Worm (Caenorhabditis elegans) whole organism, mixed stage, embryonic: ENCODE data around the gene W08G11.3.
A peak's percentile ranks its signal among the peaks of the same experiment; 100 is the strongest.

Experiments used
- M03D4.4 ChIP-seq: sonication (generic microtip); optimal IDR thresholded peaks from 2 replicates; lab custom pipeline; 2017; ENCODE audit warnings: mild to moderate bottlenecking, missing genetic modification characterization, missing compliant biosample characterization
- bed-3 ChIP-seq: fragments of 200-800 bp; sonication (Bioruptor generic); optimal IDR thresholded peaks from 3 replicates; lab custom pipeline; 2018; ENCODE audit warnings: mild to moderate bottlenecking, missing genetic modification characterization, moderate library complexity, missing compliant biosample characterization
- blmp-1 ChIP-seq: fragments of 150-350 bp; optimal IDR thresholded peaks from 2 replicates; lab custom pipeline; 2014; ENCODE audit warnings: missing biosample characterization, missing genetic modification characterization
- ceh-39 ChIP-seq: fragments of 150-350 bp; optimal IDR thresholded peaks from 2 replicates; lab custom pipeline; 2014; ENCODE audit warnings: missing biosample characterization, missing genetic modification characterization
- ceh-43 ChIP-seq: fragments of 200-800 bp; sonication (Bioruptor generic); optimal IDR thresholded peaks from 2 replicates; lab custom pipeline; 2018; ENCODE audit warnings: mild to moderate bottlenecking, missing genetic modification characterization, moderate library complexity, missing compliant biosample characterization
- ceh-83 ChIP-seq: fragments of 200-800 bp; sonication (Bioruptor generic); optimal IDR thresholded peaks from 2 replicates; lab custom pipeline; 2018; ENCODE audit warnings: mild to moderate bottlenecking, missing genetic modification characterization, missing compliant biosample characterization
- ces-1 ChIP-seq: fragments of 150-350 bp; optimal IDR thresholded peaks from 2 replicates; lab custom pipeline; 2014; ENCODE audit warnings: missing biosample characterization, missing genetic modification reagents, missing genetic modification characterization
- drap-1 ChIP-seq: fragments of 200-800 bp; sonication (Bioruptor generic); optimal IDR thresholded peaks from 3 replicates; lab custom pipeline; 2018; ENCODE audit warnings: mild to moderate bottlenecking, missing genetic modification characterization, missing compliant biosample characterization
- elt-1 ChIP-seq: sonication (generic microtip); optimal IDR thresholded peaks from 2 replicates; lab custom pipeline; 2017; ENCODE audit warnings: missing genetic modification characterization, mild to moderate bottlenecking, missing compliant biosample characterization, antibody characterized with exemption, moderate library complexity, borderline replicate concordance; ENCODE audit not compliant: insufficient read depth
- elt-3 ChIP-seq: fragments of 150-350 bp; optimal IDR thresholded peaks from 2 replicates; lab custom pipeline; 2014; ENCODE audit warnings: missing biosample characterization, missing genetic modification characterization
- flh-1 ChIP-seq: fragments of 200-800 bp; sonication (Bioruptor generic); optimal IDR thresholded peaks from 2 replicates; lab custom pipeline; 2018; ENCODE audit warnings: mild to moderate bottlenecking, missing genetic modification characterization, moderate library complexity, missing compliant biosample characterization
- ham-2 ChIP-seq: fragments of 200-800 bp; sonication (Bioruptor generic); optimal IDR thresholded peaks from 2 replicates; lab custom pipeline; 2018; ENCODE audit warnings: mild to moderate bottlenecking, missing genetic modification characterization, missing compliant biosample characterization
- hlh-1 ChIP-seq: fragments of 150-350 bp; optimal IDR thresholded peaks from 2 replicates; lab custom pipeline; 2014; ENCODE audit warnings: missing biosample characterization, missing genetic modification reagents, missing genetic modification characterization
- lin-13 ChIP-seq: fragments of 150-350 bp; optimal IDR thresholded peaks from 2 replicates; lab custom pipeline; 2014; ENCODE audit warnings: missing biosample characterization, missing genetic modification characterization
- lin-32 ChIP-seq: fragments of 200-800 bp; sonication (Bioruptor generic); optimal IDR thresholded peaks from 2 replicates; lab custom pipeline; 2018; ENCODE audit warnings: mild to moderate bottlenecking, missing genetic modification characterization, missing compliant biosample characterization
- lsy-2 ChIP-seq: fragments of 150-350 bp; optimal IDR thresholded peaks from 2 replicates; lab custom pipeline; 2014; ENCODE audit warnings: missing biosample characterization, missing genetic modification characterization
- mab-5 ChIP-seq: fragments of 150-350 bp; optimal IDR thresholded peaks from 2 replicates; lab custom pipeline; 2014; ENCODE audit warnings: missing biosample characterization, missing genetic modification characterization
- mep-1 ChIP-seq: fragments of 150-350 bp; optimal IDR thresholded peaks from 2 replicates; lab custom pipeline; 2017; ENCODE audit warnings: missing biosample characterization, missing genetic modification reagents, missing genetic modification characterization, inconsistent platforms
- mls-2 ChIP-seq: sonication (generic microtip); optimal IDR thresholded peaks from 2 replicates; lab custom pipeline; 2016; ENCODE audit warnings: mild to moderate bottlenecking, missing genetic modification characterization, moderate library complexity, missing compliant biosample characterization
- nhr-12 ChIP-seq: fragments of 150-350 bp; optimal IDR thresholded peaks from 2 replicates; lab custom pipeline; 2014; ENCODE audit warnings: missing biosample characterization, missing genetic modification characterization
- nhr-2 ChIP-seq: fragments of 150-350 bp; optimal IDR thresholded peaks from 2 replicates; lab custom pipeline; 2014; ENCODE audit warnings: missing biosample characterization, missing genetic modification characterization
- nhr-237 ChIP-seq: fragments of 150-350 bp; optimal IDR thresholded peaks from 2 replicates; lab custom pipeline; 2014; ENCODE audit warnings: missing biosample characterization, missing genetic modification characterization
- nhr-28 ChIP-seq: fragments of 150-350 bp; optimal IDR thresholded peaks from 2 replicates; lab custom pipeline; 2014; ENCODE audit warnings: missing biosample characterization, missing genetic modification characterization
- nhr-76 ChIP-seq: sonication (generic microtip); optimal IDR thresholded peaks from 2 replicates; lab custom pipeline; 2017; ENCODE audit warnings: missing biosample characterization, missing genetic modification characterization
- pha-4 ChIP-seq: fragments of 150-350 bp; optimal IDR thresholded peaks from 2 replicates; lab custom pipeline; 2018; ENCODE audit warnings: missing biosample characterization, missing genetic modification reagents, missing genetic modification characterization
- snpc-4 ChIP-seq: fragments of 150-350 bp; optimal IDR thresholded peaks from 2 replicates; lab custom pipeline; 2014; ENCODE audit warnings: missing biosample characterization, missing genetic modification characterization
- sptf-1 ChIP-seq: sonication (generic microtip); optimal IDR thresholded peaks from 2 replicates; lab custom pipeline; 2017; ENCODE audit warnings: mild to moderate bottlenecking, missing genetic modification characterization, moderate library complexity, missing compliant biosample characterization
- tbx-8 ChIP-seq: fragments of 200-800 bp; sonication (Bioruptor generic); optimal IDR thresholded peaks from 2 replicates; lab custom pipeline; 2018; ENCODE audit warnings: mild to moderate bottlenecking, missing genetic modification characterization, moderate library complexity, missing compliant biosample characterization
- unc-120 ChIP-seq: sonication (generic microtip); optimal IDR thresholded peaks from 2 replicates; lab custom pipeline; 2017; ENCODE audit warnings: missing genetic modification characterization, missing compliant biosample characterization; ENCODE audit not compliant: poor library complexity, severe bottlenecking
- unc-39 ChIP-seq: fragments of 150-350 bp; optimal IDR thresholded peaks from 2 replicates; lab custom pipeline; 2014; ENCODE audit warnings: missing biosample characterization, missing genetic modification characterization
- unc-62 ChIP-seq: fragments of 150-350 bp; optimal IDR thresholded peaks from 2 replicates; lab custom pipeline; 2014; ENCODE audit warnings: missing biosample characterization, missing genetic modification reagents, missing genetic modification characterization
- zip-8 ChIP-seq: fragments of 150-350 bp; optimal IDR thresholded peaks from 2 replicates; lab custom pipeline; 2014; ENCODE audit warnings: missing biosample characterization, missing genetic modification characterization

The W08G11.3 gene

DNA sequence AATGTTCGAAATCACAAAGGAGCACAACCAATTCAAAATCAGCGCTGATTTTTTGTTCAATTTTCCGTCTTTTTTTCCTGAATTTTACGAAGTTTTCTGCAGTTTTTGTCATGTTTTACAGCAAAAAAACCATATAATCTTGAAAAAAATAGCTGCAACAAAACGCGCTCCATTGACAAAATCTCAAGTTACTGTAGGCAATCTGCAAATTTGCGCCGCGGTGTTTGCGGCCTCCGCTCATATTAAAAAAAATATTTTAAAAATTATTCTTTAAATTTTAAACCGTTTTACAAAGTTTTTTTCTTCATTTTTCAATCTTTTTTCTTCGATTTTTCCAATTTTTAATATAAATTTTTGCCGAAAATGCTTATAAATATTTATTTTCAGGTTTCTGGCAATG is 37.9 kb downstream of the W08G11.3 start:
- no peak for TF ChIP-seq drap-1 (GFP tag; lab: Kevin White, UChicago)
- no peak for TF ChIP-seq ceh-43 (GFP tag; lab: Kevin White, UChicago)
- TF ChIP-seq M03D4.4 (tag; lab: Kevin White, UChicago), result no peak
- no peak for TF ChIP-seq pha-4 (tag; lab: Kevin White, UChicago)
- TF ChIP-seq ces-1, result no peak
- TF ChIP-seq ceh-83 (GFP tag; lab: Kevin White, UChicago), result no peak
- no peak for TF ChIP-seq flh-1 (GFP tag; lab: Kevin White, UChicago)
- TF ChIP-seq blmp-1, result no peak
- no peak for TF ChIP-seq nhr-2 (tag; lab: Kevin White, UChicago)
- TF ChIP-seq ceh-39, result no peak
- no peak for TF ChIP-seq snpc-4 (tag; lab: Kevin White, UChicago)

DNA sequence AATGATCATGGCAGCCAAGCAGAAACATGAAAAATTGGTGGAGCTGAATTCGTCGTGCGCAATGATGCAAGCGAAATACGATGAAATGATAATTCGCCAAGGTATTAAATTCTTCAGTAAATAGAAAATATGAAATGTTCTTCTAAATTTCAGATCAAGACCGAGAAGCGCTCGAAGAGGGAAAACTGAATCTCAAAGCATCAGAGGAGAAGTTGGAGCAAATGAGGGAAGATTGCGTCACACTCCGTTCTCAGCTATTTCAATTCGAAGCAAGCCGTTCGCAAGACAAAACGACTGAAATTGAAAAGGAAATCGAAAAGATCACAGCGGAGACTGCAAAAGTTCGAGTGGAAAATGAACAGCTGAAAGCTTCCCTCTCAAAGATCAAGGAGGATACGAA is 38.9 kb downstream of the W08G11.3 start:
- TF ChIP-seq zip-8 (tag; lab: Kevin White, UChicago), result peak; percentile 57
- TF ChIP-seq nhr-28 (tag; lab: Kevin White, UChicago), result no peak

DNA sequence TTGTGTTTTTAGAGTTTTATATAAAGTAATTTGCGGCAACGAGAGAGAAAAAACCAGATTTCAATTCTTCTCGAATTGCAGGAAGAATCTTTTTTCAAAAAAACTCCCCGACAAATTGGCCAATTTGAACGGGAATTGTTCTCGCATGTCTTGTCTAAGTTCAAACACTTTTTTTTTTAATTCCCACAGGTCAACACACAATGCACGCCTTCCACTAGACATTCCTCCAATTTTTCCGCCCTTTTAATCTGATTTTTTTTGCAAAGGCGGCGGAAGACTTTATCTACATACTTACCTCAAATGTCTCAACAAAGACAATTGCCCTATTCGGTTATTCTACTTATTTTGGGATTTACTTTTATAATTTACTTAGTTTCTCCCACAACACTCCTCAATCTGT is 40.2 kb downstream of the W08G11.3 start, which contains the start of gene F26D2.3:
TSS of gene F26D2.3 (plus strand) at position 301 of the 400 bp plus-strand sequence.
- TF ChIP-seq unc-120, result no peak
- TF ChIP-seq, all 35 proteins: peak for 0

DNA sequence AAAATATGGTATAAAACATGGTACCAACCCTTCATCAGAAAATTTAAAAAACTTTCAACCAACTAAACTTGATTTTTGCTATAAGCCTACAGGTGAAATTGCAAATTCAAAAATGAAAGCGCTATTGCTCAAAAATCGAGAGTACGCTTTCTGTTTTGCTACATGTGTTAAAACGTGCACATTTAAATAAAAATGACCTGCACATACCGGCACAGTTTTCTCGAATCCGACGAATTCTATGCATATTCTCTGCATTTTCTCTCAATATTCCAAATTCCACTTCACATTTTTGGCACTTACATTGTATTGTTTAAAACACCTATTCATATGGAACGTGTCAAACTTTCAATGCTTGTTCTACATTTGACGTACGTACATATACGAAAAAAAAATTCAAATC is 43.0 kb downstream of the W08G11.3 start, which contains the start of gene srh-145:
TSS of gene srh-145 (plus strand) at position 193 of the 400 bp plus-strand sequence.
- TF ChIP-seq elt-1 (tag; lab: Kevin White, UChicago) (no peak), elt-3 (tag; lab: Kevin White, UChicago) (no peak), lin-13 (tag; lab: Kevin White, UChicago) (no peak), ham-2 (GFP tag; lab: Kevin White, UChicago) (no peak), nhr-28 (tag; lab: Kevin White, UChicago) (no peak), pha-4 (tag; lab: Kevin White, UChicago) (no peak), zip-8 (tag; lab: Kevin White, UChicago) (no peak)
- TF ChIP-seq, all 35 proteins: peak for 0

DNA sequence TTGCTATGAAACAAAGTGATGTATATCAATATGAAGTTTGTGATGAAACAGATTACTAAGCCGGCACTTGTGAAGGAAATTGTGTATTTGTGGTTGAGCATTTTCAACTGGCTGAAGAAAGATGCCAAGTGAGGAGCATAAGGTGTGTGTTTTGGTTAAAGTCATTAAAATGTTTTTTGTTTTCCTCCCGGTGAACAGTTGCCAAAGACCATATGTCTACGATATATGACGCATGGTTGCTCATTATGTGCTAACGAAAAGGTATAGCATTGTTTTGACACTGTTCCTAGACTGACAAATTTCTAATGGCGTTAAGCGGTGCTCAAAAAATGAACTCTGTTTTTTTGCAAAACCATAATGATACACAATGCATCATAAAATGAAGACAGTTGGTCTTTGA is 49.5 kb downstream of the W08G11.3 start, which contains the start of gene str-55:
TSS of gene str-55 (minus strand) at position 101 of the 400 bp plus-strand sequence.
- TF ChIP-seq nhr-12 (tag; lab: Kevin White, UChicago) (no peak), mep-1 (tag; lab: Kevin White, UChicago) (no peak), ceh-83 (GFP tag; lab: Kevin White, UChicago) (no peak), unc-62 (no peak), ham-2 (GFP tag; lab: Kevin White, UChicago) (no peak), lin-32 (GFP tag; lab: Kevin White, UChicago) (no peak), mls-2 (no peak), nhr-76 (tag; lab: Kevin White, UChicago) (no peak), elt-1 (tag; lab: Kevin White, UChicago) (no peak), bed-3 (GFP tag; lab: Kevin White, UChicago) (no peak), nhr-28 (tag; lab: Kevin White, UChicago) (no peak), unc-120 (no peak), pha-4 (tag; lab: Kevin White, UChicago) (no peak), M03D4.4 (tag; lab: Kevin White, UChicago) (no peak), nhr-237 (tag; lab: Kevin White, UChicago) (no peak), zip-8 (tag; lab: Kevin White, UChicago) (no peak), unc-39 (no peak)

DNA sequence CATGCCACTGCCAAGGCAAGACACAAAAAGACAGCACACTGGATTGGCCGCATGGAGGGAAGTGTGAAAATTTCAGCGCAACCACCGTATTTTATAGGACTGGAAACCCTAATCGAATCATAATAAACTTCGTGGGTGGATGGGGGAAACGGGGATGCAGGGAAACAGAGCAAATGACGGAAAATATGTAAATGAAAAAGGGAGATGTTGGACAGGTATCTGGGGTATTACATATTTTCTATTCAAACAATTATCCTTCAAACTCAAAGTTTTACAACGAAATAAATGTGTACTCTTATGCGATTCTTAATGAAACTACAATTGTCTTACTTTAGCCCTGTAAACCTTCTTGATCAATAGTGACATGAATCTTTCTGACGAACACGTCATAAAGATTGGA is 52.3 kb downstream of the W08G11.3 start, which contains the start of gene F26D2.16:
TSS of gene F26D2.16 (minus strand) at position 101 of the 400 bp plus-strand sequence.
- no peak for TF ChIP-seq hlh-1 (tag; lab: Kevin White, UChicago)
- TF ChIP-seq unc-120, result no peak
- no peak for TF ChIP-seq lsy-2 (tag; lab: Kevin White, UChicago)
- TF ChIP-seq sptf-1 (tag; lab: Kevin White, UChicago), result no peak
- TF ChIP-seq ces-1, result no peak
- TF ChIP-seq tbx-8 (GFP tag; lab: Kevin White, UChicago), result no peak
- TF ChIP-seq nhr-28 (tag; lab: Kevin White, UChicago), result no peak
- TF ChIP-seq lin-13 (tag; lab: Kevin White, UChicago), result no peak
- no peak for TF ChIP-seq mab-5
